Worm (Caenorhabditis elegans): ENCODE measurements around the gene atz-1.

DNA sequence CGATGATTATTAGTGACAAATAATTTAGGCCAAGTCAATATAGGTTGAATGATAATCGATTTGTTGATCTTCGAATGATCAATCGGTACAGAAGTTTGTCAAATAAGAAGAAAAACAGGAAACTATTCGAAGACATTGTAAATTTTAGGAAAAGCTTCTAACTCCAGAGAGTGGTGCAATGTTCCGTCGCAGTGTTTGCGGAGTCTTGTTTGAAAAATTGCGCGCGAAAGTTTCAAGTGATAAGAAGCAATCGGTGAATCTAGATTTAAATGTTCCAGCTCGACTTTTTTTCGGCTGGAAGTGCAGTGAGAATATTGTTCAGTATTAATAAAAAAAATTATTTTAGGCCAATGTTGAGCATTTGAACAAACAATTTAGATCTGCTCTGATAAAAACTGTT is 41.2 kb downstream of the atz-1 start:
- TF ChIP-seq snpc-4 (tag; optimal IDR thresholded peaks at IDR 0.05) (no peak), lin-13 (tag; optimal IDR thresholded peaks at IDR 0.05) (no peak)
